In genomic region chrII:163229-163628, ce11 we compare ENCODE assay signal across 4 worm cellular contexts.
TF ChIP-seq lines count a peak whose summit lies in the region.

No protein-coding gene starts in this region.

TF ChIP-seq in whole organism, L1 larva, 84 proteins besides CTCF, POLR2A, EP300 and RAD21 (continues in another document):
- no peak for TF ChIP-seq irx-1 (tag; optimal IDR thresholded peaks at IDR 0.05; lab: Kevin White, UChicago)
- TF ChIP-seq nhr-77 (tag; optimal IDR thresholded peaks at IDR 0.05; lab: Kevin White, UChicago): no peak
- TF ChIP-seq nhr-76 (tag; optimal IDR thresholded peaks at IDR 0.05; lab: Kevin White, UChicago): no peak
- no peak for TF ChIP-seq nhr-28 (tag; optimal IDR thresholded peaks at IDR 0.05; lab: Kevin White, UChicago)
- TF ChIP-seq elt-3 (tag; optimal IDR thresholded peaks at IDR 0.05; lab: Kevin White, UChicago): peak in 1 of 6 experiments; percentile 9
- no peak for TF ChIP-seq rnt-1 (tag; optimal IDR thresholded peaks at IDR 0.05; lab: Kevin White, UChicago)
- no peak for TF ChIP-seq lin-15B (tag; optimal IDR thresholded peaks at IDR 0.05; lab: Kevin White, UChicago)
- no peak for TF ChIP-seq vab-15 (tag; optimal IDR thresholded peaks at IDR 0.05; lab: Kevin White, UChicago)
- no peak for TF ChIP-seq xbp-1 (tag; optimal IDR thresholded peaks at IDR 0.05; lab: Kevin White, UChicago)
- no peak for TF ChIP-seq sptf-1 (tag; optimal IDR thresholded peaks at IDR 0.05; lab: Kevin White, UChicago)
- no peak for TF ChIP-seq Y116A8C.19 (tag; optimal IDR thresholded peaks at IDR 0.05; lab: Kevin White, UChicago; ENCODE audit: borderline replicate concordance)
- TF ChIP-seq efl-3 (GFP tag; optimal IDR thresholded peaks at IDR 0.05; lab: Kevin White, UChicago): no peak
- TF ChIP-seq fkh-8 (tag; optimal IDR thresholded peaks at IDR 0.05; lab: Kevin White, UChicago): no peak
- TF ChIP-seq unc-130 (tag; optimal IDR thresholded peaks at IDR 0.05; lab: Kevin White, UChicago): no peak
- no peak for TF ChIP-seq hpl-2 (GFP tag; optimal IDR thresholded peaks at IDR 0.05; lab: Kevin White, UChicago)
- no peak for TF ChIP-seq nhr-19 (GFP tag; conservative IDR thresholded peaks at IDR 0.05; lab: Robert Waterston, UW)
- TF ChIP-seq elt-2 (tag; optimal IDR thresholded peaks at IDR 0.05; lab: Kevin White, UChicago): no peak
- TF ChIP-seq alr-1 (tag; optimal IDR thresholded peaks at IDR 0.05; lab: Kevin White, UChicago; ENCODE audit: borderline replicate concordance): no peak
- no peak for TF ChIP-seq C34B4.2 (tag; optimal IDR thresholded peaks at IDR 0.05; lab: Kevin White, UChicago)
- TF ChIP-seq nhr-85 (tag; lab: Kevin White, UChicago): peak; percentile 68
- TF ChIP-seq hlh-17 (GFP tag; optimal IDR thresholded peaks at IDR 0.05; lab: Kevin White, UChicago; ENCODE audit: borderline replicate concordance): no peak
- no peak for TF ChIP-seq C04F5.9 (tag; optimal IDR thresholded peaks at IDR 0.05; lab: Kevin White, UChicago)
- TF ChIP-seq efl-1 (optimal IDR thresholded peaks at IDR 0.05; lab: Kevin White, UChicago): no peak
- TF ChIP-seq efl-1 (GFP tag; optimal IDR thresholded peaks at IDR 0.05 in 1 of 2; lab: Kevin White, UChicago): peak in 1 of 2 experiments; percentile 76

TF ChIP-seq in whole organism, L4 larva, 104 proteins besides CTCF, POLR2A, EP300 and RAD21:
- TF ChIP-seq egl-27 (tag; optimal IDR thresholded peaks at IDR 0.05; lab: Kevin White, UChicago) (no peak), mes-2 (tag; optimal IDR thresholded peaks at IDR 0.05; lab: Kevin White, UChicago; ENCODE audit: poor library complexity, severe bottlenecking) (peak; percentile 15)

TF ChIP-seq in whole organism, late embryonic, 69 proteins besides CTCF, POLR2A, EP300 and RAD21:
- no peak for TF ChIP-seq ceh-30 (tag; optimal IDR thresholded peaks at IDR 0.05; lab: Kevin White, UChicago)
- no peak for TF ChIP-seq ceh-14 (tag; optimal IDR thresholded peaks at IDR 0.05; lab: Kevin White, UChicago)
- peak; percentile 97 for TF ChIP-seq unc-42 (tag; optimal IDR thresholded peaks at IDR 0.05; lab: Kevin White, UChicago)

TF ChIP-seq in whole organism, mixed stage, embryonic, 35 proteins besides CTCF, POLR2A, EP300 and RAD21:
- TF ChIP-seq ces-1 (GFP tag; optimal IDR thresholded peaks at IDR 0.05; lab: Kevin White, UChicago): peak; percentile 98
- TF ChIP-seq unc-39 (tag; optimal IDR thresholded peaks at IDR 0.05; lab: Kevin White, UChicago): no peak
- no peak for TF ChIP-seq ceh-43 (GFP tag; optimal IDR thresholded peaks at IDR 0.05; lab: Kevin White, UChicago)
- TF ChIP-seq mep-1 (tag; optimal IDR thresholded peaks at IDR 0.05; lab: Kevin White, UChicago): no peak
TF ChIP-seq in whole organism, mixed stage, embryonic: peak in this region for 1.
